Worm (Caenorhabditis elegans) whole organism, L2 larva: ENCODE data around the gene F25B3.2.

Experiments
- Y55F3AM.14 ChIP-seq: fragments of 200-800 bp; sonication (Bioruptor generic); optimal IDR thresholded peaks from 2 replicates; lab custom pipeline; 2018; ENCODE audit warnings: mild to moderate bottlenecking, missing genetic modification characterization, missing compliant biosample characterization
- aly-2 ChIP-seq: fragments of 150-350 bp; optimal IDR thresholded peaks from 2 replicates; lab custom pipeline; 2014; ENCODE audit warnings: missing biosample characterization, missing genetic modification characterization
- ceh-82 ChIP-seq: fragments of 150-350 bp; optimal IDR thresholded peaks from 2 replicates; lab custom pipeline; 2014; ENCODE audit warnings: missing biosample characterization, missing genetic modification characterization
- lin-11 ChIP-seq: fragments of 150-350 bp; sonication (generic microtip); optimal IDR thresholded peaks from 2 replicates; lab custom pipeline; 2014; ENCODE audit warnings: missing biosample characterization, missing genetic modification characterization, inconsistent platforms, mixed read lengths
- lin-13 ChIP-seq: fragments of 150-350 bp; optimal IDR thresholded peaks from 2 replicates; lab custom pipeline; 2014; ENCODE audit warnings: missing biosample characterization, missing genetic modification reagents, missing genetic modification characterization
- nhr-12 ChIP-seq: fragments of 150-350 bp; optimal IDR thresholded peaks from 2 replicates; lab custom pipeline; 2014; ENCODE audit warnings: missing biosample characterization, missing genetic modification characterization
- nhr-129 ChIP-seq: fragments of 150-350 bp; optimal IDR thresholded peaks from 2 replicates; lab custom pipeline; 2014; ENCODE audit warnings: missing biosample characterization, missing genetic modification characterization
- nhr-237 ChIP-seq: fragments of 150-350 bp; optimal IDR thresholded peaks from 2 replicates; lab custom pipeline; 2014; ENCODE audit warnings: missing biosample characterization, missing genetic modification characterization
- nhr-6 ChIP-seq: fragments of 150-350 bp; optimal IDR thresholded peaks from 2 replicates; lab custom pipeline; 2014; ENCODE audit warnings: missing biosample characterization, missing genetic modification characterization
- skn-1 ChIP-seq: sonication (generic microtip); optimal IDR thresholded peaks from 2 replicates; lab custom pipeline; 2017; ENCODE audit warnings: missing biosample characterization, missing genetic modification characterization
- unc-62 ChIP-seq: fragments of 150-350 bp; optimal IDR thresholded peaks from 2 replicates; lab custom pipeline; 2014; ENCODE audit warnings: missing biosample characterization, missing genetic modification reagents, missing genetic modification characterization
- zag-1 ChIP-seq: fragments of 150-350 bp; optimal IDR thresholded peaks from 2 replicates; lab custom pipeline; 2014; ENCODE audit warnings: missing biosample characterization, missing genetic modification characterization
- ztf-11 ChIP-seq: sonication (generic microtip); optimal IDR thresholded peaks from 2 replicates; lab custom pipeline; 2017; ENCODE audit warnings: missing biosample characterization, missing genetic modification characterization

ce11 chrV:9539638-9540037 is 37.5 kb upstream of the F25B3.2 start, which contains the start of gene C50F4.12:
- no peak for TF ChIP-seq unc-62 (GFP tag; lab: Kevin White, UChicago)
- TF ChIP-seq lin-11 (tag; lab: Kevin White, UChicago) = no peak
- no peak for TF ChIP-seq nhr-6
- TF ChIP-seq aly-2 (tag; lab: Kevin White, UChicago) = no peak
- no peak for TF ChIP-seq zag-1
- TF ChIP-seq Y55F3AM.14 = no peak
- TF ChIP-seq nhr-12 (tag; lab: Kevin White, UChicago) = no peak
- TF ChIP-seq ceh-82 (tag; lab: Kevin White, UChicago) = no peak
- no peak for TF ChIP-seq skn-1
- no peak for TF ChIP-seq nhr-129 (tag; lab: Kevin White, UChicago)
- no peak for TF ChIP-seq nhr-237 (tag; lab: Kevin White, UChicago)
- no peak for TF ChIP-seq ztf-11
- no peak for TF ChIP-seq lin-13 (GFP tag; lab: Kevin White, UChicago)
